Worm (Caenorhabditis elegans) whole organism, L3 larva: ENCODE measurements around the gene aps-2.

Experiments used
- R02D3.7 ChIP-seq: fragments of 150-350 bp; optimal IDR thresholded peaks from 2 replicates; lab custom pipeline; 2014; ENCODE audit warnings: missing biosample characterization, missing genetic modification characterization
- ZK546.5 ChIP-seq: sonication (generic microtip); optimal IDR thresholded peaks from 2 replicates; lab custom pipeline; 2017; ENCODE audit warnings: missing biosample characterization, missing genetic modification characterization
- aly-2 ChIP-seq: fragments of 150-350 bp; optimal IDR thresholded peaks from 2 replicates; lab custom pipeline; 2014; ENCODE audit warnings: missing biosample characterization, missing genetic modification characterization
- ceh-16 ChIP-seq: sonication (generic microtip); optimal IDR thresholded peaks from 2 replicates; lab custom pipeline; 2017; ENCODE audit warnings: missing biosample characterization, missing genetic modification characterization
- ceh-82 ChIP-seq: fragments of 150-350 bp; optimal IDR thresholded peaks from 2 replicates; lab custom pipeline; 2014; ENCODE audit warnings: missing biosample characterization, missing genetic modification characterization
- ceh-9 ChIP-seq: sonication (generic microtip); optimal IDR thresholded peaks from 2 replicates; lab custom pipeline; 2018; ENCODE audit warnings: missing biosample characterization, missing genetic modification characterization
- daf-12 ChIP-seq: fragments of 150-350 bp; optimal IDR thresholded peaks from 2 replicates; lab custom pipeline; 2014; ENCODE audit warnings: missing biosample characterization, missing genetic modification reagents, missing genetic modification characterization
- egl-5 ChIP-seq: fragments of 150-350 bp; optimal IDR thresholded peaks from 2 replicates; lab custom pipeline; 2017; ENCODE audit warnings: missing biosample characterization, missing genetic modification reagents, missing genetic modification characterization, inconsistent platforms
- elt-1 ChIP-seq: fragments of 150-350 bp; optimal IDR thresholded peaks from 2 replicates; lab custom pipeline; 2014; ENCODE audit warnings: missing biosample characterization, missing genetic modification characterization
- elt-3 ChIP-seq, 3 experiments: fragments of 150-350 bp in 1 of 3; sonication (generic microtip) in 2 of 3; optimal IDR thresholded peaks; 2 replicates in 2 of 3; 4 replicates in 1 of 3; lab custom pipeline; 2014 to 2017; ENCODE audit warnings: missing biosample characterization in 3 of 3, missing genetic modification characterization in 3 of 3
- fkh-10 ChIP-seq: sonication (generic microtip); optimal IDR thresholded peaks from 2 replicates; lab custom pipeline; 2017; ENCODE audit warnings: missing biosample characterization, missing genetic modification reagents, missing genetic modification characterization
- fos-1 ChIP-seq: fragments of 150-350 bp; optimal IDR thresholded peaks from 2 replicates; lab custom pipeline; 2014; ENCODE audit warnings: missing biosample characterization, missing genetic modification characterization
- jun-1 ChIP-seq: fragments of 150-350 bp; optimal IDR thresholded peaks from 2 replicates; lab custom pipeline; 2014; ENCODE audit warnings: missing biosample characterization, missing genetic modification reagents, missing genetic modification characterization
- lin-39 ChIP-seq: fragments of 150-350 bp; optimal IDR thresholded peaks from 2 replicates; lab custom pipeline; 2018; ENCODE audit warnings: missing biosample characterization, missing genetic modification reagents, missing genetic modification characterization
- lsy-12 ChIP-seq: sonication (generic microtip); optimal IDR thresholded peaks from 2 replicates; lab custom pipeline; 2016; ENCODE audit warnings: mild to moderate bottlenecking, missing genetic modification characterization, missing compliant biosample characterization
- mml-1 ChIP-seq: fragments of 150-350 bp; sonication (generic microtip); optimal IDR thresholded peaks from 3 replicates; lab custom pipeline; 2014; ENCODE audit warnings: missing biosample characterization, missing genetic modification characterization
- nfya-1 ChIP-seq: sonication (generic microtip); optimal IDR thresholded peaks from 2 replicates; lab custom pipeline; 2017; ENCODE audit warnings: missing genetic modification characterization, mild to moderate bottlenecking, missing compliant biosample characterization, antibody characterized with exemption, moderate library complexity; ENCODE audit not compliant: insufficient read depth
- nhr-11 ChIP-seq: fragments of 150-350 bp; optimal IDR thresholded peaks from 2 replicates; lab custom pipeline; 2014; ENCODE audit warnings: missing biosample characterization, missing genetic modification characterization
- nhr-12 ChIP-seq: fragments of 150-350 bp; optimal IDR thresholded peaks from 2 replicates; lab custom pipeline; 2014; ENCODE audit warnings: missing biosample characterization, missing genetic modification characterization
- nhr-23 ChIP-seq: fragments of 150-350 bp; optimal IDR thresholded peaks from 2 replicates; lab custom pipeline; 2014; ENCODE audit warnings: missing biosample characterization, missing genetic modification reagents, missing genetic modification characterization
- nhr-237 ChIP-seq: fragments of 150-350 bp; optimal IDR thresholded peaks from 2 replicates; lab custom pipeline; 2014; ENCODE audit warnings: missing biosample characterization, missing genetic modification characterization
- nhr-25 ChIP-seq: sonication (generic microtip); optimal IDR thresholded peaks from 2 replicates; lab custom pipeline; 2017; ENCODE audit warnings: missing biosample characterization, missing genetic modification characterization
- nhr-28 ChIP-seq: fragments of 150-350 bp; optimal IDR thresholded peaks from 2 replicates; lab custom pipeline; 2014; ENCODE audit warnings: missing biosample characterization, missing genetic modification characterization
- nhr-43 ChIP-seq: sonication (generic microtip); optimal IDR thresholded peaks from 2 replicates; lab custom pipeline; 2016; ENCODE audit warnings: mild to moderate bottlenecking, missing genetic modification characterization, missing compliant biosample characterization; ENCODE audit not compliant: poor library complexity, severe bottlenecking
- nhr-76 ChIP-seq: fragments of 150-350 bp; sonication (generic microtip); optimal IDR thresholded peaks from 5 replicates; lab custom pipeline; 2014; ENCODE audit warnings: missing biosample characterization, missing genetic modification characterization
- nhr-77 ChIP-seq: fragments of 150-350 bp; optimal IDR thresholded peaks from 2 replicates; lab custom pipeline; 2014; ENCODE audit warnings: missing biosample characterization, missing genetic modification characterization
- pha-4 ChIP-seq: fragments of 150-350 bp; optimal IDR thresholded peaks from 2 replicates; lab custom pipeline; 2014; ENCODE audit warnings: missing biosample characterization, missing genetic modification reagents, missing genetic modification characterization
- sea-2 ChIP-seq: fragments of 150-350 bp; sonication (generic microtip); optimal IDR thresholded peaks from 4 replicates; lab custom pipeline; 2014; ENCODE audit warnings: missing biosample characterization, missing genetic modification reagents, missing genetic modification characterization
- snpc-4 ChIP-seq: fragments of 150-350 bp; optimal IDR thresholded peaks from 2 replicates; lab custom pipeline; 2014; ENCODE audit warnings: missing biosample characterization, missing genetic modification characterization
- tbx-2 ChIP-seq: sonication (generic microtip); optimal IDR thresholded peaks from 2 replicates; lab custom pipeline; 2016; ENCODE audit warnings: mild to moderate bottlenecking, missing genetic modification characterization, missing compliant biosample characterization
- unc-39 ChIP-seq: sonication (generic microtip); optimal IDR thresholded peaks from 4 replicates; lab custom pipeline; 2017; ENCODE audit warnings: missing biosample characterization, missing genetic modification characterization
- unc-62 ChIP-seq: fragments of 150-350 bp; sonication (generic microtip); optimal IDR thresholded peaks from 4 replicates; lab custom pipeline; 2014; ENCODE audit warnings: missing biosample characterization, missing genetic modification reagents, missing genetic modification characterization
- ztf-11 ChIP-seq: fragments of 150-350 bp; optimal IDR thresholded peaks from 2 replicates; lab custom pipeline; 2014; ENCODE audit warnings: missing biosample characterization, missing genetic modification characterization
- ztf-4 ChIP-seq: fragments of 150-350 bp; optimal IDR thresholded peaks from 2 replicates; lab custom pipeline; 2014; ENCODE audit warnings: missing biosample characterization, missing genetic modification characterization

Gene aps-2

ce11 chrX:4418751-4419150 is 39.3 kb upstream of the aps-2 start, which contains the start of gene dop-1:
Gene dop-1, minus strand, starts transcription at chrX:4418851.
- TF ChIP-seq unc-39 (tag; lab: Kevin White, UChicago) (no peak), tbx-2 (tag; lab: Kevin White, UChicago) (no peak), nhr-23 (tag; lab: Kevin White, UChicago) (no peak), fkh-10 (GFP tag; lab: Kevin White, UChicago) (no peak), nhr-25 (tag; lab: Kevin White, UChicago) (no peak), elt-1 (tag; lab: Kevin White, UChicago) (no peak), ZK546.5 (tag; lab: Kevin White, UChicago) (no peak), nhr-12 (tag; lab: Kevin White, UChicago) (no peak), lsy-12 (tag; lab: Kevin White, UChicago) (no peak), nhr-28 (tag; lab: Kevin White, UChicago) (no peak), ztf-4 (no peak), nhr-76 (no peak), nhr-77 (tag; lab: Kevin White, UChicago) (no peak), daf-12 (tag; lab: Kevin White, UChicago) (no peak)

ce11 chrX:4424254-4424653 is 33.8 kb upstream of the aps-2 start:
- TF ChIP-seq mml-1 = no peak
- peak; percentile 33 for TF ChIP-seq fkh-10 (GFP tag; lab: Kevin White, UChicago)

ce11 chrX:4426496-4426895 is 31.6 kb upstream of the aps-2 start:
- TF ChIP-seq snpc-4 (tag; lab: Kevin White, UChicago) (no peak), jun-1 (tag; lab: Kevin White, UChicago) (no peak)

ce11 chrX:4427387-4427786 is 30.7 kb upstream of the aps-2 start:
- TF ChIP-seq nhr-11 (tag; lab: Kevin White, UChicago) = no peak
- TF ChIP-seq nhr-43 (tag; lab: Kevin White, UChicago) = no peak
- no peak for TF ChIP-seq nhr-77 (tag; lab: Kevin White, UChicago)
- TF ChIP-seq ceh-82 = no peak
- no peak for TF ChIP-seq elt-3 (tag; optimal IDR thresholded peaks at IDR 0.05; lab: Kevin White, UChicago)
- TF ChIP-seq unc-62 (GFP tag; lab: Kevin White, UChicago) = no peak
- TF ChIP-seq daf-12 (tag; lab: Kevin White, UChicago) = no peak
- TF ChIP-seq ceh-9 = no peak
- TF ChIP-seq nhr-12 (tag; lab: Kevin White, UChicago) = no peak
- TF ChIP-seq lsy-12 (tag; lab: Kevin White, UChicago) = no peak
- TF ChIP-seq pha-4 (tag; lab: Kevin White, UChicago) = no peak
- TF ChIP-seq nhr-28 (tag; lab: Kevin White, UChicago) = no peak
- TF ChIP-seq nfya-1 (tag; lab: Kevin White, UChicago) = no peak
- no peak for TF ChIP-seq ZK546.5 (tag; lab: Kevin White, UChicago)
- TF ChIP-seq nhr-237 (tag; lab: Kevin White, UChicago) = no peak
- no peak for TF ChIP-seq ztf-11 (tag; lab: Kevin White, UChicago)
- no peak for TF ChIP-seq sea-2 (GFP tag; lab: Kevin White, UChicago)

- TF ChIP-seq nhr-77 (tag; lab: Kevin White, UChicago) = no peak
- TF ChIP-seq R02D3.7 (tag; lab: Kevin White, UChicago) = no peak
- no peak for TF ChIP-seq fos-1 (tag; lab: Kevin White, UChicago)
- TF ChIP-seq ceh-82 = no peak
- TF ChIP-seq elt-1 (tag; lab: Kevin White, UChicago) = no peak
- TF ChIP-seq nhr-23 (tag; lab: Kevin White, UChicago) = no peak
- no peak for TF ChIP-seq elt-3 (tag; optimal IDR thresholded peaks at IDR 0.05; lab: Kevin White, UChicago)
- no peak for TF ChIP-seq ZK546.5 (tag; lab: Kevin White, UChicago)
- TF ChIP-seq ceh-16 (tag; lab: Kevin White, UChicago) = no peak
These were observed 28.7 kb upstream of the aps-2 start for ce11 chrX:4429364-4429763.

ce11 chrX:4434577-4434976 is 23.5 kb upstream of the aps-2 start:
- TF ChIP-seq lin-39 (tag; lab: Kevin White, UChicago) (peak; percentile 43), unc-39 (tag; lab: Kevin White, UChicago) (no peak), nfya-1 (tag; lab: Kevin White, UChicago) (peak; percentile 24), elt-1 (tag; lab: Kevin White, UChicago) (no peak), snpc-4 (tag; lab: Kevin White, UChicago) (no peak), ceh-82 (no peak), unc-62 (GFP tag; lab: Kevin White, UChicago) (no peak), aly-2 (tag; lab: Kevin White, UChicago) (no peak), ceh-9 (no peak), egl-5 (tag; lab: Kevin White, UChicago) (no peak), fos-1 (tag; lab: Kevin White, UChicago) (no peak), mml-1 (no peak), fkh-10 (GFP tag; lab: Kevin White, UChicago) (peak; percentile 57)
